Fruit fly (Drosophila melanogaster) whole organism, embryonic: ENCODE measurements around the gene CG33941.

ENCODE experiments used
- BEAF-32 ChIP-seq: fragments of 200-800 bp; sonication (Bioruptor generic); optimal IDR thresholded peaks from 3 replicates; lab custom pipeline; 2017; ENCODE audit warnings: missing biosample characterization, missing genetic modification characterization, mild to moderate bottlenecking, moderate library complexity, missing genetic modification reagents
- CG1024 ChIP-seq: fragments of 200-800 bp; sonication (Bioruptor generic); IDR thresholded peaks from 2 replicates; pipeline ENCODE4 v1.3.6; 2022; ENCODE audit warnings: missing biosample characterization, missing genetic modification characterization
- CG11398 ChIP-seq: fragments of 200-800 bp; sonication (Bioruptor generic); optimal IDR thresholded peaks from 2 replicates; lab custom pipeline; 2016; ENCODE audit warnings: missing biosample characterization, missing genetic modification characterization
- CG1603 ChIP-seq: fragments of 200-800 bp; sonication (Bioruptor generic); optimal IDR thresholded peaks from 2 replicates; lab custom pipeline; 2019; ENCODE audit warnings: missing biosample characterization, mild to moderate bottlenecking, missing genetic modification characterization, moderate library complexity
- CG17328 ChIP-seq: fragments of 200-800 bp; sonication (Bioruptor generic); IDR thresholded peaks from 2 replicates; pipeline ENCODE4 v1.3.6; 2022; ENCODE audit warnings: missing biosample characterization, missing genetic modification characterization
- CG17359 ChIP-seq: fragments of 200-800 bp; sonication (Bioruptor generic); optimal IDR thresholded peaks from 3 replicates; lab custom pipeline; 2018; ENCODE audit warnings: missing biosample characterization, mild to moderate bottlenecking, missing genetic modification characterization, moderate library complexity
- CG17361 ChIP-seq: fragments of 200-800 bp; sonication (Bioruptor generic); IDR thresholded peaks from 3 replicates; pipeline ENCODE4 v1.3.6; 2022; ENCODE audit warnings: missing biosample characterization, missing genetic modification characterization
- CG17802 ChIP-seq: fragments of 200-800 bp; sonication (Bioruptor generic); optimal IDR thresholded peaks from 2 replicates; lab custom pipeline; 2018; ENCODE audit warnings: missing biosample characterization, mild to moderate bottlenecking, missing genetic modification characterization, moderate library complexity
- CG2129 ChIP-seq: fragments of 200-800 bp; sonication (Bioruptor generic); IDR thresholded peaks from 2 replicates; pipeline ENCODE4 v1.3.6; 2022; ENCODE audit warnings: missing biosample characterization, missing genetic modification characterization; ENCODE audit not compliant: partially characterized antibody
- CG2199 ChIP-seq: fragments of 200-800 bp; sonication (Bioruptor generic); IDR thresholded peaks from 3 replicates; pipeline ENCODE4 v1.3.6; 2022; ENCODE audit warnings: missing biosample characterization, missing genetic modification characterization
- CG2678 ChIP-seq: fragments of 200-800 bp; sonication (Bioruptor generic); optimal IDR thresholded peaks from 3 replicates; lab custom pipeline; 2019; ENCODE audit warnings: missing biosample characterization, mild to moderate bottlenecking, missing genetic modification characterization, moderate library complexity
- CG2712 ChIP-seq: fragments of 200-800 bp; optimal IDR thresholded peaks from 3 replicates; lab custom pipeline; 2019; ENCODE audit warnings: missing biosample characterization, mild to moderate bottlenecking, missing genetic modification characterization, moderate library complexity
- CG30020 ChIP-seq: fragments of 200-800 bp; optimal IDR thresholded peaks from 2 replicates; lab custom pipeline; 2019; ENCODE audit warnings: missing biosample characterization, mild to moderate bottlenecking, missing genetic modification characterization, moderate library complexity
- CG4707 ChIP-seq: fragments of 200-800 bp; sonication (Bioruptor generic); optimal IDR thresholded peaks from 2 replicates; lab custom pipeline; 2018; ENCODE audit warnings: missing biosample characterization, mild to moderate bottlenecking, missing genetic modification characterization, moderate library complexity
- CG7357 ChIP-seq: fragments of 200-800 bp; sonication (Bioruptor generic); IDR thresholded peaks from 3 replicates; pipeline ENCODE4 v1.3.6; 2022; ENCODE audit warnings: missing biosample characterization, missing genetic modification characterization
- CG8388 ChIP-seq: fragments of 200-800 bp; sonication (Bioruptor generic); optimal IDR thresholded peaks from 2 replicates; lab custom pipeline; 2019; ENCODE audit warnings: missing biosample characterization, mild to moderate bottlenecking, missing genetic modification characterization, moderate library complexity
- CG8765 ChIP-seq: fragments of 200-800 bp; sonication (Bioruptor generic); IDR thresholded peaks from 2 replicates; pipeline ENCODE4 v1.3.6; 2022; ENCODE audit warnings: missing biosample characterization, missing genetic modification characterization
- Deaf1 ChIP-seq: fragments of 200-800 bp; optimal IDR thresholded peaks from 3 replicates; lab custom pipeline; 2019; ENCODE audit warnings: missing biosample characterization, mild to moderate bottlenecking, missing genetic modification characterization, moderate library complexity
- Doc2 ChIP-seq: fragments of 200-800 bp; sonication (Bioruptor generic); IDR thresholded peaks from 2 replicates; pipeline ENCODE4 v1.3.6; 2022; ENCODE audit warnings: missing biosample characterization, missing genetic modification characterization
- Eip74EF ChIP-seq, 2 experiments: fragments of 200-800 bp in 1 of 2; fragments of >200 bp in 1 of 2; sonication (Bioruptor generic) in 1 of 2; optimal IDR thresholded peaks; 2 replicates each; lab custom pipeline; 2017 to 2019; ENCODE audit warnings: missing biosample characterization in 2 of 2, missing genetic modification characterization in 2 of 2, mild to moderate bottlenecking in 1 of 2, moderate library complexity in 1 of 2
- Elba2 ChIP-seq: fragments of 200-800 bp; sonication (Bioruptor generic); optimal IDR thresholded peaks from 3 replicates; lab custom pipeline; 2016; ENCODE audit warnings: missing biosample characterization, missing genetic modification characterization
- Ets65A ChIP-seq: fragments of 200-800 bp; sonication (Bioruptor generic); peaks from one replicate; lab custom pipeline; 2016; ENCODE audit warnings: missing biosample characterization, missing genetic modification characterization
- Hr3 ChIP-seq: fragments of 200-800 bp; sonication (Bioruptor generic); optimal IDR thresholded peaks from 3 replicates; lab custom pipeline; 2016; ENCODE audit warnings: missing biosample characterization, missing genetic modification characterization
- Jarid2 ChIP-seq: fragments of 200-800 bp; sonication (Bioruptor generic); optimal IDR thresholded peaks from 3 replicates; lab custom pipeline; 2017; ENCODE audit warnings: mild to moderate bottlenecking, missing biosample characterization, missing genetic modification reagents, missing genetic modification characterization
- MESR4 ChIP-seq: fragments of 200-800 bp; sonication (Bioruptor generic); optimal IDR thresholded peaks from 2 replicates; lab custom pipeline; 2018; ENCODE audit warnings: missing biosample characterization, mild to moderate bottlenecking, missing genetic modification characterization, moderate library complexity
- MTF-1 ChIP-seq: fragments of 200-800 bp; sonication (Bioruptor generic); optimal IDR thresholded peaks from 2 replicates; lab custom pipeline; 2018; ENCODE audit warnings: missing biosample characterization, mild to moderate bottlenecking, missing genetic modification characterization, borderline replicate concordance
- Myb ChIP-seq: fragments of 200-800 bp; sonication (Bioruptor generic); optimal IDR thresholded peaks from 2 replicates; lab custom pipeline; 2016; ENCODE audit warnings: missing biosample characterization, missing genetic modification characterization
- Nf-YB ChIP-seq: fragments of 200-800 bp; sonication (Bioruptor generic); optimal IDR thresholded peaks from 3 replicates; lab custom pipeline; 2019; ENCODE audit warnings: missing biosample characterization, mild to moderate bottlenecking, missing genetic modification characterization, moderate library complexity
- Nf-YC ChIP-seq: fragments of 200-800 bp; optimal IDR thresholded peaks from 3 replicates; lab custom pipeline; 2019; ENCODE audit warnings: missing biosample characterization, mild to moderate bottlenecking, missing genetic modification characterization, moderate library complexity
- YL-1 ChIP-seq: fragments of 200-800 bp; sonication (Bioruptor generic); optimal IDR thresholded peaks from 3 replicates; lab custom pipeline; 2017; ENCODE audit warnings: missing biosample characterization, mild to moderate bottlenecking, missing genetic modification characterization
- az2 ChIP-seq: fragments of 200-800 bp; sonication (Bioruptor generic); optimal IDR thresholded peaks from 3 replicates; lab custom pipeline; 2016; ENCODE audit warnings: missing biosample characterization, missing genetic modification characterization
- bcd ChIP-seq: fragments of 200-800 bp; sonication (Bioruptor generic); optimal IDR thresholded peaks from 2 replicates; lab custom pipeline; 2017; ENCODE audit warnings: missing biosample characterization, mild to moderate bottlenecking, missing genetic modification characterization
- cg ChIP-seq: fragments of 200-800 bp; sonication (Bioruptor generic); optimal IDR thresholded peaks from 3 replicates; lab custom pipeline; 2019; ENCODE audit warnings: missing biosample characterization, mild to moderate bottlenecking, missing genetic modification characterization, moderate library complexity
- fd64A ChIP-seq: fragments of 200-800 bp; sonication (Bioruptor generic); optimal IDR thresholded peaks from 3 replicates; lab custom pipeline; 2018; ENCODE audit warnings: missing biosample characterization, mild to moderate bottlenecking, missing genetic modification characterization
- gce ChIP-seq: fragments of 200-800 bp; sonication (Bioruptor generic); IDR thresholded peaks from 3 replicates; pipeline ENCODE4 v1.3.6; 2022; ENCODE audit warnings: missing biosample characterization, missing genetic modification characterization
- gem ChIP-seq: fragments of 200-800 bp; sonication (Bioruptor generic); optimal IDR thresholded peaks from 2 replicates; lab custom pipeline; 2019; ENCODE audit warnings: missing biosample characterization, mild to moderate bottlenecking, missing genetic modification characterization, moderate library complexity
- her ChIP-seq: fragments of 200-800 bp; sonication (Bioruptor generic); optimal IDR thresholded peaks from 2 replicates; lab custom pipeline; 2016; ENCODE audit warnings: missing biosample characterization, missing genetic modification characterization
- insv ChIP-seq, 2 experiments: fragments of 200-800 bp; sonication (Bioruptor generic); optimal IDR thresholded peaks; 3 replicates each; lab custom pipeline; 2016 to 2018; ENCODE audit warnings: missing biosample characterization in 2 of 2, missing genetic modification characterization in 2 of 2
- knrl ChIP-seq: fragments of 200-800 bp; sonication (Bioruptor generic); IDR thresholded peaks from 3 replicates; pipeline ENCODE4 v1.3.6; 2022; ENCODE audit warnings: missing biosample characterization, missing genetic modification characterization; ENCODE audit not compliant: partially characterized antibody
- lola ChIP-seq, 3 experiments: fragments of >200 bp in 2 of 3; fragments of 200-800 bp in 1 of 3; sonication (Bioruptor generic) in 1 of 3; optimal IDR thresholded peaks; 2 replicates each; lab custom pipeline; 2017 to 2019; ENCODE audit warnings: missing biosample characterization in 3 of 3, missing genetic modification characterization in 3 of 3, mild to moderate bottlenecking in 1 of 3, moderate library complexity in 1 of 3
- peb ChIP-seq: fragments of 200-800 bp; sonication (Bioruptor generic); IDR thresholded peaks from 2 replicates; pipeline ENCODE4 v1.3.6; 2022; ENCODE audit warnings: missing biosample characterization, missing genetic modification characterization
- prd ChIP-seq, 3 experiments: fragments of >200 bp in 2 of 3; fragments of 200-800 bp in 1 of 3; sonication (Bioruptor generic) in 1 of 3; optimal IDR thresholded peaks in 2 of 3; IDR thresholded peaks in 1 of 3; 2 replicates in 2 of 3; 3 replicates in 1 of 3; pipeline versions ENCODE4 v1.3.6 to Lab custom; 2017 to 2022; ENCODE audit warnings: missing biosample characterization in 1 of 3, missing genetic modification characterization in 1 of 3
- pros ChIP-seq: fragments of 200-800 bp; sonication (Bioruptor generic); optimal IDR thresholded peaks from 3 replicates; lab custom pipeline; 2019; ENCODE audit warnings: missing biosample characterization, mild to moderate bottlenecking, missing genetic modification characterization, moderate library complexity
- sens ChIP-seq: fragments of 200-800 bp; sonication (Bioruptor generic); peaks from one replicate; lab custom pipeline; 2016; ENCODE audit warnings: missing biosample characterization, missing genetic modification characterization
- ssp ChIP-seq: fragments of 200-800 bp; sonication (Bioruptor generic); IDR thresholded peaks from 2 replicates; pipeline ENCODE4 v1.3.6; 2022; ENCODE audit warnings: missing biosample characterization, missing genetic modification characterization

CG33941 gene

dm6 chr4:466976-467639 is at the start of gene CG33941:
TSS of gene CG33941 (plus strand) at chr4:467497.
- TF ChIP-seq az2, result no peak
- TF ChIP-seq CG1024, result peak; percentile 93; the same call in 1 of the 2 replicates
- no peak for TF ChIP-seq peb (GFP tag; lab: Robert Waterston, UW)
- TF ChIP-seq CG2678 (tag; lab: Kevin White, UChicago), result no peak
- no peak for TF ChIP-seq insv (GFP tag; optimal IDR thresholded peaks at IDR 0.05; lab: Kevin White, UChicago)
- peak; percentile 96 for TF ChIP-seq CG30020 (tag; lab: Kevin White, UChicago)
- peak; percentile 80 for TF ChIP-seq CG17802 (tag; lab: Kevin White, UChicago)
- no peak for TF ChIP-seq CG2129 (GFP tag; lab: Robert Waterston, UW)
- peak; percentile 28 for TF ChIP-seq MESR4 (GFP tag; lab: Kevin White, UChicago)
- peak; percentile 33; the same call in 1 of the 3 replicates for TF ChIP-seq CG17361 (GFP tag; lab: Robert Waterston, UW)
- TF ChIP-seq Eip74EF (GFP tag; optimal IDR thresholded peaks at IDR 0.05; lab: Kevin White, UChicago), result peak in 1 of 2 experiments; percentile 49
- TF ChIP-seq MTF-1 (GFP tag; lab: Kevin White, UChicago), result no peak
- peak in 1 of 3 experiments; percentile 93 for TF ChIP-seq lola (GFP tag; optimal IDR thresholded peaks at IDR 0.05; lab: Kevin White, UChicago)
- TF ChIP-seq Hr3, result peak; percentile 19
- TF ChIP-seq prd (optimal IDR thresholded peaks at IDR 0.05; lab: Kevin White, UChicago), result no peak
- no peak for TF ChIP-seq prd (GFP tag; IDR thresholded peaks at IDR 0.05; lab: Robert Waterston, UW)
- no peak for TF ChIP-seq knrl (GFP tag; lab: Robert Waterston, UW)
- TF ChIP-seq CG7357 (GFP tag; lab: Robert Waterston, UW), result peak; percentile 68; the same call in 2 of the 3 replicates
- TF ChIP-seq CG1603 (tag; lab: Kevin White, UChicago), result peak; percentile 57
- peak; percentile 13 for TF ChIP-seq CG2712 (tag; lab: Kevin White, UChicago)
- peak; percentile 9 for TF ChIP-seq gem
- peak; percentile 92 for TF ChIP-seq ssp (GFP tag; lab: Robert Waterston, UW)
- peak; percentile 35 for TF ChIP-seq BEAF-32 (GFP tag; lab: Kevin White, UChicago)

DNA sequence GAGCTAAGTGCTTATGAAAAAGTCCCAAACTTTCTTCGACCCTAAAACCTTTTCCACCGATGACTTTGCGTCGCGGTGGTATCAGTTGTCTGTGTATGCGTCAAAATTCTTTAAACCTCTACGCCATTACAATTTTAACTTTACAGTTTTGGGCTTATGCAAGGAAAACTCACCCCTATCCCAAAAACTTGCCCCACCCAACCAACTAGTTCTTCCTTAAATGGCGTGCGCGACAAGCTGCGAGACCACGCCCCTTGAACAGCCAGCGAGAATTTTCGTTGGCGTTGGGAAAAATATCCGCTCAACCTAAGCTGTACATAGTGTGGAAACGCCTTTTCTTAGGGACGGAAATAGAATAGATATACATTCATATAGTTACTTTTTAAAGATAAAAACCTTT is 48.6 kb upstream of the CG33941 start:
- TF ChIP-seq Nf-YB (peak; percentile 89), cg (peak; percentile 1), pros (peak; percentile 28), Jarid2 (GFP tag; lab: Kevin White, UChicago) (peak; percentile 25), CG4707 (no peak), CG8765 (GFP tag; lab: Robert Waterston, UW) (no peak), Nf-YC (peak; percentile 90)
- TF ChIP-seq, all 482 proteins: peak for 5

DNA sequence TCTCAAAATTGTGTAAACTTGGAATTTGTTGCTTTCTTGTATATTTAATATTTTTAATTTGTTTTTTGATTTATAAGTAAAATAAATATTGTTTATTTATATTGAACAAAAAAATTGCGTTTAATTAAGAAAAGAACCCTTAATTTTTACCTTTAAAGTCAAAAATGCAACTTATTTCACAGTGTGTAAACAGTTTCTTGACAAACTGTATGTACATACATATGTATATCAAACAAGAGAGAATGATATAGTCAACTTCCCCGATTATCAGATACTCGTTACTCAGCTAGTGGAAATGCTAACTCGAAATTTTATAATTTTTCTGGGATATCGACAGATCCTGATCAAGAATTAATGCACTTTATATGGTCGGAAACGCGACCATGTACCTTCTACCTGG is 46.3 kb upstream of the CG33941 start:
- no peak for TF ChIP-seq YL-1
- TF ChIP-seq CG8388 (GFP tag; lab: Kevin White, UChicago), result peak; percentile 68
- TF ChIP-seq Doc2, result no peak

DNA sequence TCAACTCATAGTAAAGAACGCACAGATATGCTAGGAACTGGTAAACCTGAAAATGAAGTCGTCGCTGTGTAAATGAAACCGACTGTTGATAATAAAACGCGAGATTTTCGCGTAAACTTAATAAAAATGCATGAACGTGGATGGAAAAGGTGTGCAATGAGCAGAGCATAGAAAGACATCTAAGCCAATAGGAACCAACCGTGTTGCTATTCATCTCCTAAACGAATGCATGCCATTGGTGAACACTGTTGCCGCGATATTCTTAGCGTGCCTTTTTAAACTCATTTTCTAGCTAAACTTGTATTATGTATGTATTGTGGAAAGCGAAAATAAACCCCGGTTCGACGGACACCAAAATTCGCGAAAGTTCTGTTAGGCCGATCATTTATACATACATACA is 45.5 kb upstream of the CG33941 start:
- 0 out of 3 replicates have a peak, but pooled peaks have one; percentile 35 for TF ChIP-seq CG2199 (GFP tag; lab: Robert Waterston, UW)
- TF ChIP-seq Elba2 (GFP tag; lab: Kevin White, UChicago), result peak; percentile 16
- no peak for TF ChIP-seq CG17328 (GFP tag; lab: Robert Waterston, UW)
- no peak for TF ChIP-seq CG11398 (GFP tag; lab: Kevin White, UChicago)
- no peak for TF ChIP-seq Deaf1 (tag; lab: Kevin White, UChicago)
- no peak for TF ChIP-seq fd64A (GFP tag; lab: Kevin White, UChicago)
- TF ChIP-seq Ets65A, result peak; percentile 29
- no peak for TF ChIP-seq MESR4 (GFP tag; lab: Kevin White, UChicago)
- no peak for TF ChIP-seq peb (GFP tag; lab: Robert Waterston, UW)
- no peak for TF ChIP-seq her (GFP tag; lab: Kevin White, UChicago)
- peak; percentile 26 for TF ChIP-seq sens (GFP tag; lab: Kevin White, UChicago)
- TF ChIP-seq bcd (GFP tag; lab: Kevin White, UChicago), result no peak
- no peak for TF ChIP-seq Myb (GFP tag; lab: Kevin White, UChicago)
- no peak for TF ChIP-seq gce
- TF ChIP-seq CG17359 (tag; lab: Kevin White, UChicago), result no peak
